Worm (Caenorhabditis elegans) whole organism, L4/young adult: ENCODE results near the gene T05C7.8.
"Not testable (repeated sequence)": the region's sequence is repeated elsewhere in the genome, so short reads cannot be mapped to it uniquely, and the experiment has no call there.

Experiments used
- W03F9.2 ChIP-seq: fragments of 150-350 bp; optimal IDR thresholded peaks from 2 replicates; lab custom pipeline; 2014; ENCODE audit warnings: missing biosample characterization, missing genetic modification characterization
- dao-5 ChIP-seq: sonication (generic microtip); optimal IDR thresholded peaks from 2 replicates; lab custom pipeline; 2016; ENCODE audit warnings: missing genotype, missing genetic modification characterization, moderate library complexity, missing compliant biosample characterization
- him-1 ChIP-seq: sonication (generic microtip); optimal IDR thresholded peaks from 2 replicates; lab custom pipeline; 2016; ENCODE audit warnings: missing genotype, missing genetic modification reagents, missing genetic modification characterization, missing compliant biosample characterization

T05C7.8 gene

ce11 chrIV:89991-90390, 13.8 kb downstream of the T05C7.8 start, which contains the start of gene scl-23:
Gene scl-23 (minus strand): TSS chrIV:90091.
- TF ChIP-seq him-1 (tag; lab: Kevin White, UChicago), result no peak
- TF ChIP-seq dao-5 (tag; lab: Kevin White, UChicago), result no peak
- no peak for TF ChIP-seq W03F9.2 (tag; lab: Kevin White, UChicago)

ce11 chrIV:91680-92079, 15.5 kb downstream of the T05C7.8 start, which contains the start of gene tpa-1:
Gene tpa-1 (plus strand): TSS chrIV:91980.
- TF ChIP-seq W03F9.2 (tag; lab: Kevin White, UChicago), result no peak
- TF ChIP-seq him-1 (tag; lab: Kevin White, UChicago), result no peak
- TF ChIP-seq dao-5 (tag; lab: Kevin White, UChicago), result no peak

- TF ChIP-seq him-1 (tag; lab: Kevin White, UChicago) (no peak), dao-5 (tag; lab: Kevin White, UChicago) (no peak), W03F9.2 (tag; lab: Kevin White, UChicago) (no peak)
These were observed 21.5 kb downstream of the T05C7.8 start for ce11 chrIV:97681-98080.

- TF ChIP-seq W03F9.2 (tag; lab: Kevin White, UChicago), result no peak
- TF ChIP-seq him-1 (tag; lab: Kevin White, UChicago), result no peak
- no peak for TF ChIP-seq dao-5 (tag; lab: Kevin White, UChicago)
These were observed 26.7 kb downstream of the T05C7.8 start for ce11 chrIV:102848-103247.

ce11 chrIV:109307-109706, 33.1 kb downstream of the T05C7.8 start, which contains the start of gene B0545.4:
Gene B0545.4 (minus strand): TSS chrIV:109407.
- TF ChIP-seq W03F9.2 (tag; lab: Kevin White, UChicago) (no peak), dao-5 (tag; lab: Kevin White, UChicago) (no peak), him-1 (tag; lab: Kevin White, UChicago) (no peak)

ce11 chrIV:111377-111776, 35.2 kb downstream of the T05C7.8 start, which contains the start of gene F29C4.4:
Gene F29C4.4 (plus strand): TSS chrIV:111677.
- not testable (repeated sequence) for TF ChIP-seq him-1, dao-5, W03F9.2 (tag; lab: Kevin White, UChicago)

- TF ChIP-seq dao-5 (tag; lab: Kevin White, UChicago) (no peak), him-1 (tag; lab: Kevin White, UChicago) (no peak), W03F9.2 (tag; lab: Kevin White, UChicago) (no peak)
These were observed 42.6 kb downstream of the T05C7.8 start for ce11 chrIV:118786-119185.

- TF ChIP-seq W03F9.2 (tag; lab: Kevin White, UChicago) (no peak), him-1 (tag; lab: Kevin White, UChicago) (no peak), dao-5 (tag; lab: Kevin White, UChicago) (no peak)
These were observed 43.6 kb downstream of the T05C7.8 start for ce11 chrIV:119792-120191.

ce11 chrIV:121607-122006, 45.4 kb downstream of the T05C7.8 start, which contains the start of gene tut-1:
Gene tut-1 (minus strand): TSS chrIV:121707.
- TF ChIP-seq him-1 (tag; lab: Kevin White, UChicago) (no peak), dao-5 (tag; lab: Kevin White, UChicago) (no peak), W03F9.2 (tag; lab: Kevin White, UChicago) (no peak)
